Worm (Caenorhabditis elegans) whole organism, young adult: ENCODE results near the gene klp-17.

Experiments
- B0035.1 ChIP-seq: sonication (generic microtip); optimal IDR thresholded peaks from 2 replicates; lab custom pipeline; 2016; ENCODE audit warnings: missing genetic modification characterization, mild to moderate bottlenecking, missing compliant biosample characterization, missing genotype, missing genetic modification reagents
- B0261.1 ChIP-seq: sonication (generic microtip); optimal IDR thresholded peaks from 2 replicates; lab custom pipeline; 2016; ENCODE audit warnings: mild to moderate bottlenecking, missing genetic modification characterization, moderate library complexity, missing compliant biosample characterization
- D2030.7 ChIP-seq: fragments of 200-800 bp; sonication (Bioruptor generic); IDR thresholded peaks from 2 replicates; pipeline ENCODE4 v1.3.6; 2022; ENCODE audit warnings: missing genetic modification reagents, missing genetic modification characterization, missing compliant biosample characterization
- F10E7.11 ChIP-seq: sonication (generic microtip); optimal IDR thresholded peaks from 2 replicates; lab custom pipeline; 2017; ENCODE audit warnings: mild to moderate bottlenecking, missing genetic modification characterization, moderate library complexity, missing compliant biosample characterization
- F22D6.2 ChIP-seq: sonication (generic microtip); optimal IDR thresholded peaks from 2 replicates; lab custom pipeline; 2016; ENCODE audit warnings: mild to moderate bottlenecking, missing genetic modification characterization, missing compliant biosample characterization
- F23B12.7 ChIP-seq: sonication (generic microtip); optimal IDR thresholded peaks from 2 replicates; lab custom pipeline; 2017; ENCODE audit warnings: missing genetic modification characterization, mild to moderate bottlenecking, missing compliant biosample characterization, antibody characterized with exemption, moderate library complexity; ENCODE audit not compliant: insufficient read depth
- F33H1.4 ChIP-seq: fragments of 200-800 bp; sonication (Bioruptor generic); IDR thresholded peaks from 2 replicates; pipeline ENCODE4 v1.3.6; 2022; ENCODE audit warnings: missing genetic modification reagents, missing genetic modification characterization, missing compliant biosample characterization
- F37B4.10 ChIP-seq: fragments of 200-800 bp; sonication (Bioruptor generic); IDR thresholded peaks from 2 replicates; pipeline ENCODE4 v1.3.6; 2022; ENCODE audit warnings: missing genetic modification characterization, missing compliant biosample characterization
- F49E8.2 ChIP-seq: sonication (generic microtip); optimal IDR thresholded peaks from 3 replicates; lab custom pipeline; 2017; ENCODE audit warnings: missing genetic modification characterization, mild to moderate bottlenecking, missing compliant biosample characterization, antibody characterized with exemption, moderate library complexity; ENCODE audit not compliant: insufficient read depth
- F57A8.1 ChIP-seq: fragments of 200-800 bp; sonication (Bioruptor generic); optimal IDR thresholded peaks from 2 replicates; lab custom pipeline; 2018; ENCODE audit warnings: mild to moderate bottlenecking, missing genetic modification characterization, moderate library complexity, missing compliant biosample characterization
- Y67H2A.10 ChIP-seq: fragments of 200-800 bp; sonication (Bioruptor generic); conservative IDR thresholded peaks from 2 replicates; pipeline ENCODE4 v1.3.6; 2022; ENCODE audit warnings: missing genetic modification reagents, missing genetic modification characterization, missing compliant biosample characterization
- athp-1 ChIP-seq: sonication (generic microtip); optimal IDR thresholded peaks from 2 replicates; lab custom pipeline; 2017; ENCODE audit warnings: mild to moderate bottlenecking, missing genetic modification characterization, missing compliant biosample characterization
- attf-5 ChIP-seq: fragments of 200-800 bp; sonication (Bioruptor generic); optimal IDR thresholded peaks from 2 replicates; lab custom pipeline; 2018; ENCODE audit warnings: mild to moderate bottlenecking, missing genetic modification characterization, missing compliant biosample characterization
- attf-6 ChIP-seq: fragments of 200-800 bp; sonication (Bioruptor generic); IDR thresholded peaks from 2 replicates; pipeline ENCODE4 v1.3.6; 2022; ENCODE audit warnings: missing genetic modification reagents, missing genetic modification characterization, missing compliant biosample characterization
- cebp-2 ChIP-seq: fragments of 200-800 bp; sonication (Bioruptor generic); IDR thresholded peaks from 2 replicates; pipeline ENCODE4 v1.3.6; 2022; ENCODE audit warnings: missing genetic modification characterization, missing compliant biosample characterization
- ceh-27 ChIP-seq: fragments of 200-800 bp; sonication (Bioruptor generic); optimal IDR thresholded peaks from 2 replicates; lab custom pipeline; 2018; ENCODE audit warnings: mild to moderate bottlenecking, missing genetic modification characterization, moderate library complexity, missing compliant biosample characterization
- ceh-91 ChIP-seq: fragments of 200-800 bp; sonication (Bioruptor generic); IDR thresholded peaks from 2 replicates; pipeline ENCODE4 v1.3.6; 2022; ENCODE audit warnings: missing genetic modification reagents, missing genetic modification characterization, missing compliant biosample characterization
- chd-7 ChIP-seq: sonication (generic microtip); optimal IDR thresholded peaks from 2 replicates; lab custom pipeline; 2016; ENCODE audit warnings: mild to moderate bottlenecking, missing genetic modification characterization, moderate library complexity, missing compliant biosample characterization
- die-1 ChIP-seq: sonication (generic microtip); optimal IDR thresholded peaks from 2 replicates; lab custom pipeline; 2016; ENCODE audit warnings: missing genotype, mild to moderate bottlenecking, missing genetic modification characterization, missing compliant biosample characterization
- dpl-1 ChIP-seq: fragments of 150-350 bp; optimal IDR thresholded peaks from 2 replicates; lab custom pipeline; 2014; ENCODE audit warnings: missing biosample characterization, missing genetic modification reagents, missing genetic modification characterization
- egl-44 ChIP-seq: fragments of 200-800 bp; sonication (Bioruptor generic); IDR thresholded peaks from 2 replicates; pipeline ENCODE4 v1.3.6; 2022; ENCODE audit warnings: missing genetic modification reagents, missing genetic modification characterization, missing compliant biosample characterization
- egrh-3 ChIP-seq: fragments of 200-800 bp; sonication (Bioruptor generic); IDR thresholded peaks from 2 replicates; pipeline ENCODE4 v1.3.6; 2022; ENCODE audit warnings: missing genetic modification reagents, missing genetic modification characterization, missing compliant biosample characterization
- ekl-4 ChIP-seq: fragments of 200-800 bp; sonication (Bioruptor generic); IDR thresholded peaks from 2 replicates; pipeline ENCODE4 v1.3.6; 2022; ENCODE audit warnings: missing genetic modification reagents, missing genetic modification characterization, missing compliant biosample characterization
- lag-1 ChIP-seq: fragments of 200-800 bp; sonication (Bioruptor generic); IDR thresholded peaks from 2 replicates; pipeline ENCODE4 v1.3.6; 2022; ENCODE audit warnings: missing genetic modification reagents, missing genetic modification characterization, missing compliant biosample characterization
- let-526 ChIP-seq: fragments of 200-800 bp; sonication (Bioruptor generic); IDR thresholded peaks from 2 replicates; pipeline ENCODE4 v1.3.6; 2022; ENCODE audit warnings: missing genetic modification reagents, missing genetic modification characterization, missing compliant biosample characterization
- lin-26 ChIP-seq: fragments of 200-800 bp; sonication (Bioruptor generic); IDR thresholded peaks from 2 replicates; pipeline ENCODE4 v1.3.6; 2022; ENCODE audit warnings: missing genetic modification reagents, missing genetic modification characterization, missing compliant biosample characterization
- lin-35 ChIP-seq, 3 experiments: fragments of 150-350 bp in 2 of 3; sonication (generic microtip) in 1 of 3; optimal IDR thresholded peaks; 2 replicates each; lab custom pipeline; 2014 to 2018; ENCODE audit warnings: missing biosample characterization in 3 of 3, missing genetic modification characterization in 3 of 3, missing genetic modification reagents in 3 of 3
- lsl-1 ChIP-seq: fragments of 200-800 bp; sonication (Bioruptor generic); optimal IDR thresholded peaks from 2 replicates; lab custom pipeline; 2018; ENCODE audit warnings: mild to moderate bottlenecking, missing genetic modification characterization, moderate library complexity, missing compliant biosample characterization
- lsy-27 ChIP-seq: sonication (generic microtip); optimal IDR thresholded peaks from 2 replicates; lab custom pipeline; 2017; ENCODE audit warnings: missing genetic modification characterization, mild to moderate bottlenecking, missing compliant biosample characterization, antibody characterized with exemption, missing genotype, borderline replicate concordance; ENCODE audit not compliant: insufficient read depth
- mes-4 ChIP-seq: sonication (generic microtip); optimal IDR thresholded peaks from 2 replicates; lab custom pipeline; 2016; ENCODE audit warnings: missing genotype, missing genetic modification characterization, missing compliant biosample characterization
- nfyb-1 ChIP-seq: fragments of 200-800 bp; sonication (Bioruptor generic); IDR thresholded peaks from 2 replicates; pipeline ENCODE4 v1.3.6; 2022; ENCODE audit warnings: missing genetic modification reagents, missing genetic modification characterization, missing compliant biosample characterization
- nhr-120 ChIP-seq: fragments of 200-800 bp; sonication (Bioruptor generic); IDR thresholded peaks from 2 replicates; pipeline ENCODE4 v1.3.6; 2022; ENCODE audit warnings: missing genetic modification characterization, missing compliant biosample characterization
- nhr-179 ChIP-seq: sonication (generic microtip); optimal IDR thresholded peaks from 2 replicates; lab custom pipeline; 2016; ENCODE audit warnings: mild to moderate bottlenecking, missing genetic modification characterization, missing compliant biosample characterization
- nhr-90 ChIP-seq: sonication (generic microtip); optimal IDR thresholded peaks from 2 replicates; lab custom pipeline; 2016; ENCODE audit warnings: missing genotype, mild to moderate bottlenecking, missing genetic modification characterization, missing compliant biosample characterization
- rcor-1 ChIP-seq: fragments of 200-800 bp; sonication (Bioruptor generic); IDR thresholded peaks from 2 replicates; pipeline ENCODE4 v1.3.6; 2022; ENCODE audit warnings: missing genetic modification reagents, missing genetic modification characterization, missing compliant biosample characterization
- repo-1 ChIP-seq: sonication (generic microtip); optimal IDR thresholded peaks from 2 replicates; lab custom pipeline; 2017; ENCODE audit warnings: mild to moderate bottlenecking, missing genetic modification characterization, missing compliant biosample characterization
- tlf-1 ChIP-seq: fragments of 200-800 bp; sonication (Bioruptor generic); optimal IDR thresholded peaks from 2 replicates; lab custom pipeline; 2018; ENCODE audit warnings: mild to moderate bottlenecking, missing genetic modification characterization, missing compliant biosample characterization
- unc-130 ChIP-seq: sonication (generic microtip); optimal IDR thresholded peaks from 2 replicates; lab custom pipeline; 2016; ENCODE audit warnings: missing genetic modification reagents, missing genetic modification characterization, missing compliant biosample characterization
- unc-62 ChIP-seq: fragments of 150-350 bp; optimal IDR thresholded peaks from 2 replicates; lab custom pipeline; 2014; ENCODE audit warnings: missing biosample characterization, missing genetic modification reagents, missing genetic modification characterization
- xnd-1 ChIP-seq: sonication (generic microtip); optimal IDR thresholded peaks from 2 replicates; lab custom pipeline; 2016; ENCODE audit warnings: missing genotype, missing genetic modification reagents, missing genetic modification characterization, missing compliant biosample characterization
- zfh-2 ChIP-seq: fragments of 200-800 bp; sonication (Bioruptor generic); conservative IDR thresholded peaks from 2 replicates; pipeline ENCODE4 v1.3.6; 2022; ENCODE audit warnings: missing genetic modification reagents, missing genetic modification characterization, missing compliant biosample characterization
- ztf-26 ChIP-seq: sonication (generic microtip); optimal IDR thresholded peaks from 2 replicates; lab custom pipeline; 2017; ENCODE audit warnings: missing genetic modification characterization, missing compliant biosample characterization
- ztf-6 ChIP-seq: fragments of 200-800 bp; sonication (Bioruptor generic); IDR thresholded peaks from 2 replicates; pipeline ENCODE4 v1.3.6; 2022; ENCODE audit warnings: missing genetic modification reagents, missing genetic modification characterization, missing compliant biosample characterization

The klp-17 gene

DNA sequence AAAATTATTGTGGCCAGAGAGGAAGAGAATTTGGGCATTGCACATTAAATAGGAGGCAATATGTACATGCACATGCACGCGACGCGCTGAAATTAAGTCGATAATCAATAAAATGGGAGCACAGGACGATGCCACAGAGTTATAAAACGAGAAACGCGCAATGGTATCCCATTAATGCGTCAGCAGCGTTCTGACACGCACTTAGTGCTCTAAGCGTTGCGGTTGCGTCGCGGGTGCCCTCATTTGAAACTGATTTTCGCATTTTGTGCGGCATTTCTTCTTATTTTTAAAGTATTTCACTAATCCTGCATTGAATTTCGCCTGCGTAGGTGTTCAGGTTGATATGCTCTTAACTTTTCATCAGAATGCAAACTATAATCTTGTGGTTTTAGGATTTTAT is 14.4 kb downstream of the klp-17 start, which contains the start of gene rsp-1 (continued):
- TF ChIP-seq ztf-6 (GFP tag; lab: Robert Waterston, UW): 0 out of 2 replicates have a peak, but pooled peaks have one; percentile 26
- TF ChIP-seq F22D6.2 (tag; lab: Kevin White, UChicago): peak; percentile 27
- TF ChIP-seq nhr-120 (GFP tag; lab: Robert Waterston, UW): no peak
- TF ChIP-seq cebp-2 (GFP tag; lab: Robert Waterston, UW): no peak
- peak; percentile 74 for TF ChIP-seq zfh-2 (GFP tag; lab: Robert Waterston, UW)
- TF ChIP-seq repo-1 (tag; lab: Kevin White, UChicago): peak; percentile 69
- TF ChIP-seq ekl-4 (GFP tag; lab: Robert Waterston, UW): peak; percentile 94
- peak; percentile 79 for TF ChIP-seq lsl-1 (GFP tag; lab: Kevin White, UChicago)
- TF ChIP-seq F23B12.7 (tag; lab: Kevin White, UChicago): peak; percentile 85
- TF ChIP-seq mes-4: no peak
- TF ChIP-seq F10E7.11 (tag; lab: Kevin White, UChicago): no peak
- peak; percentile 53 for TF ChIP-seq F49E8.2
- TF ChIP-seq lsy-27 (tag; lab: Kevin White, UChicago): no peak
- TF ChIP-seq Y67H2A.10 (GFP tag; lab: Robert Waterston, UW): peak; percentile 81
- TF ChIP-seq die-1 (tag; lab: Kevin White, UChicago): peak; percentile 11
- TF ChIP-seq unc-62: no peak
- peak; percentile 64 for TF ChIP-seq chd-7 (tag; lab: Kevin White, UChicago)
- TF ChIP-seq attf-6 (GFP tag; lab: Robert Waterston, UW): no peak; the same call in 1 of the 2 replicates
- peak; percentile 88 for TF ChIP-seq rcor-1 (GFP tag; lab: Robert Waterston, UW)
- peak; percentile 23 for TF ChIP-seq nhr-90 (tag; lab: Kevin White, UChicago)
- TF ChIP-seq xnd-1 (tag; lab: Kevin White, UChicago): peak; percentile 46
- peak; percentile 77 for TF ChIP-seq D2030.7
- TF ChIP-seq F33H1.4 (GFP tag; lab: Robert Waterston, UW): peak; percentile 76
- TF ChIP-seq ceh-91: peak; percentile 73
- peak; percentile 85 for TF ChIP-seq ceh-27 (GFP tag; lab: Kevin White, UChicago)
- peak; percentile 79 for TF ChIP-seq let-526 (GFP tag; lab: Robert Waterston, UW)
- TF ChIP-seq nhr-179 (tag; lab: Kevin White, UChicago): no peak
- 0 out of 2 replicates have a peak, but pooled peaks have one; percentile 29 for TF ChIP-seq egl-44 (GFP tag; lab: Robert Waterston, UW)
- no peak for TF ChIP-seq F37B4.10 (GFP tag; lab: Robert Waterston, UW)
- no peak for TF ChIP-seq lin-26 (GFP tag; lab: Robert Waterston, UW)
- TF ChIP-seq dpl-1 (GFP tag; lab: Kevin White, UChicago): peak; percentile 56
- TF ChIP-seq ztf-26 (tag; lab: Kevin White, UChicago): peak; percentile 71
- TF ChIP-seq B0261.1: peak; percentile 12
- TF ChIP-seq athp-1 (tag; lab: Kevin White, UChicago): peak; percentile 82
- peak in 2 of 3 experiments; percentile 74 to 93 for TF ChIP-seq lin-35 (GFP tag; optimal IDR thresholded peaks at IDR 0.05; lab: Kevin White, UChicago)

DNA sequence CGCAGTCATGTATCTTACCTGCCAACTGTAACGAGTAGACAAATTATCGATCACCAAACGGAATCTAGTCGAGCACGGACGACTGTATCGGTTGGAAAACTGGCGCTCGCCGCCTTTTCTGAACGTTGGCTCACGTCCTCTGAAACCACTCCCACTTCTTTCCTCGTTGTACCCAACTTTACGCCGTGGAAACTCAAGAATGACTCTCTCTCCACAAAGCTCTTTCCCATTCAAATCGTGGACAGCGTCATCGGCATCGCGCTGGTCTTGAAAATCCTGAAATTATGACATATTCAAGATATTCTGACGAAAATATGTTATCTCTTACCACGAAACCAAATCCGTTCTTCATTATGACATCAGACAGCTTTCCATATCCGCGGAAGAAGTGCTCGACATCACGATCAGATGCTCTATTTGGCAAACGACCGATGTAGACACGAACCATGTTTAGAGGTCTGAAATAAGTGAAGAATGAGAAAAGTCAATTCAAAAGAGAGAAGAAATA is 14.9 kb downstream of the klp-17 start, which contains the start of gene rsp-2:
rsp-2 (minus strand) TSS at position 458 of the 508 bp plus-strand sequence.
- TF ChIP-seq F57A8.1 (GFP tag; lab: Kevin White, UChicago) (no peak), F10E7.11 (tag; lab: Kevin White, UChicago) (no peak), B0035.1 (tag; lab: Kevin White, UChicago) (no peak), nfyb-1 (GFP tag; lab: Robert Waterston, UW) (no peak), lag-1 (no peak), attf-5 (GFP tag; lab: Kevin White, UChicago) (no peak), egrh-3 (GFP tag; lab: Robert Waterston, UW) (no peak), cebp-2 (GFP tag; lab: Robert Waterston, UW) (no peak), lin-35 (GFP tag; optimal IDR thresholded peaks at IDR 0.05; lab: Kevin White, UChicago) (no peak), unc-130 (GFP tag; lab: Kevin White, UChicago) (no peak), ztf-26 (tag; lab: Kevin White, UChicago) (no peak), nhr-90 (tag; lab: Kevin White, UChicago) (no peak), tlf-1 (GFP tag; lab: Kevin White, UChicago) (no peak)
